Worm (Caenorhabditis elegans) whole organism, L2 larva: ENCODE results near the gene ttr-15.

Source experiments
- C34F6.9 ChIP-seq: fragments of 150-350 bp; optimal IDR thresholded peaks from 2 replicates; lab custom pipeline; 2014; ENCODE audit warnings: missing biosample characterization, missing genetic modification characterization
- F13H6.1 ChIP-seq: sonication (generic microtip); optimal IDR thresholded peaks from 2 replicates; lab custom pipeline; 2016; ENCODE audit warnings: missing genetic modification characterization, missing compliant biosample characterization
- R02D3.7 ChIP-seq: fragments of 150-350 bp; optimal IDR thresholded peaks from 2 replicates; lab custom pipeline; 2014; ENCODE audit warnings: missing biosample characterization, missing genetic modification characterization
- ceh-82 ChIP-seq: fragments of 150-350 bp; optimal IDR thresholded peaks from 2 replicates; lab custom pipeline; 2014; ENCODE audit warnings: missing biosample characterization, missing genetic modification characterization
- crh-2 ChIP-seq: sonication (generic microtip); optimal IDR thresholded peaks from 2 replicates; lab custom pipeline; 2017; ENCODE audit warnings: missing biosample characterization, missing genetic modification characterization
- dmd-4 ChIP-seq: sonication (generic microtip); optimal IDR thresholded peaks from 2 replicates; lab custom pipeline; 2017; ENCODE audit warnings: missing biosample characterization, missing genetic modification characterization
- egl-27 ChIP-seq: sonication (generic microtip); optimal IDR thresholded peaks from 3 replicates; lab custom pipeline; 2017; ENCODE audit warnings: missing biosample characterization, missing genetic modification reagents, missing genetic modification characterization
- elt-1 ChIP-seq: fragments of 150-350 bp; optimal IDR thresholded peaks from 2 replicates; lab custom pipeline; 2014; ENCODE audit warnings: missing biosample characterization, missing genetic modification characterization
- elt-3 ChIP-seq: sonication (generic microtip); optimal IDR thresholded peaks from 2 replicates; lab custom pipeline; 2017; ENCODE audit warnings: missing biosample characterization, missing genetic modification characterization
- fos-1 ChIP-seq: fragments of 150-350 bp; optimal IDR thresholded peaks from 2 replicates; lab custom pipeline; 2014; ENCODE audit warnings: missing biosample characterization, missing genetic modification characterization
- gmeb-1 ChIP-seq: fragments of 150-350 bp; optimal IDR thresholded peaks from 2 replicates; lab custom pipeline; 2014; ENCODE audit warnings: missing biosample characterization, missing genetic modification characterization
- lsy-2 ChIP-seq, 2 experiments: fragments of 150-350 bp in 1 of 2; sonication (generic microtip) in 1 of 2; optimal IDR thresholded peaks; 2 replicates each; lab custom pipeline; 2014 to 2017; ENCODE audit warnings: missing biosample characterization in 2 of 2, missing genetic modification characterization in 2 of 2
- mab-5 ChIP-seq: fragments of 150-350 bp; optimal IDR thresholded peaks from 2 replicates; lab custom pipeline; 2014; ENCODE audit warnings: missing biosample characterization, missing genetic modification characterization
- nhr-10 ChIP-seq: sonication (generic microtip); optimal IDR thresholded peaks from 2 replicates; lab custom pipeline; 2017; ENCODE audit warnings: missing biosample characterization, missing genetic modification characterization
- nhr-12 ChIP-seq: fragments of 150-350 bp; optimal IDR thresholded peaks from 2 replicates; lab custom pipeline; 2014; ENCODE audit warnings: missing biosample characterization, missing genetic modification characterization
- nhr-129 ChIP-seq: fragments of 150-350 bp; optimal IDR thresholded peaks from 2 replicates; lab custom pipeline; 2014; ENCODE audit warnings: missing biosample characterization, missing genetic modification characterization
- nhr-237 ChIP-seq: fragments of 150-350 bp; optimal IDR thresholded peaks from 2 replicates; lab custom pipeline; 2014; ENCODE audit warnings: missing biosample characterization, missing genetic modification characterization
- nhr-25 ChIP-seq: fragments of 150-350 bp; sonication (generic microtip); optimal IDR thresholded peaks from 3 replicates; lab custom pipeline; 2014; ENCODE audit warnings: missing biosample characterization, missing genetic modification characterization
- nhr-6 ChIP-seq: fragments of 150-350 bp; optimal IDR thresholded peaks from 2 replicates; lab custom pipeline; 2014; ENCODE audit warnings: missing biosample characterization, missing genetic modification characterization
- peb-1 ChIP-seq: fragments of 150-350 bp; optimal IDR thresholded peaks from 2 replicates; lab custom pipeline; 2014; ENCODE audit warnings: missing biosample characterization, missing genetic modification characterization
- sem-4 ChIP-seq: fragments of 150-350 bp; optimal IDR thresholded peaks from 2 replicates; lab custom pipeline; 2014; ENCODE audit warnings: missing biosample characterization, missing genetic modification reagents, missing genetic modification characterization
- sma-9 ChIP-seq, 2 experiments: fragments of 150-350 bp in 1 of 2; sonication (generic microtip) in 1 of 2; optimal IDR thresholded peaks; 2 replicates each; lab custom pipeline; 2014 to 2016; ENCODE audit warnings: missing genetic modification characterization in 2 of 2, mild to moderate bottlenecking in 1 of 2, missing biosample characterization in 1 of 2, missing compliant biosample characterization in 1 of 2, missing genetic modification reagents in 1 of 2, moderate library complexity in 1 of 2
- unc-55 ChIP-seq: fragments of 150-350 bp; sonication (generic microtip); optimal IDR thresholded peaks from 3 replicates; lab custom pipeline; 2014; ENCODE audit warnings: missing biosample characterization, missing genetic modification reagents, missing genetic modification characterization
- unc-62 ChIP-seq: fragments of 150-350 bp; optimal IDR thresholded peaks from 2 replicates; lab custom pipeline; 2014; ENCODE audit warnings: missing biosample characterization, missing genetic modification reagents, missing genetic modification characterization
- zag-1 ChIP-seq: fragments of 150-350 bp; optimal IDR thresholded peaks from 2 replicates; lab custom pipeline; 2014; ENCODE audit warnings: missing biosample characterization, missing genetic modification characterization
- ztf-1 ChIP-seq: fragments of 200-800 bp; sonication (Bioruptor generic); conservative IDR thresholded peaks from 2 replicates; pipeline ENCODE4 v1.3.6; 2022; ENCODE audit warnings: missing genetic modification characterization, missing compliant biosample characterization
- ztf-4 ChIP-seq: fragments of 150-350 bp; optimal IDR thresholded peaks from 2 replicates; lab custom pipeline; 2014; ENCODE audit warnings: missing biosample characterization, missing genetic modification characterization

Gene ttr-15

ce11 chrIII:10378899-10379298 lies 41.3 kb downstream of the ttr-15 start:
- TF ChIP-seq dmd-4 (tag; lab: Kevin White, UChicago) (no peak), sma-9 (GFP tag; optimal IDR thresholded peaks at IDR 0.05; lab: Kevin White, UChicago) (peak; percentile 1), sma-9 (tag; optimal IDR thresholded peaks at IDR 0.05; lab: Kevin White, UChicago) (no peak), fos-1 (tag; lab: Kevin White, UChicago) (peak; percentile 72)

- TF ChIP-seq C34F6.9 (peak; percentile 33), dmd-4 (tag; lab: Kevin White, UChicago) (no peak), F13H6.1 (tag; lab: Kevin White, UChicago) (peak; percentile 16), R02D3.7 (tag; lab: Kevin White, UChicago) (no peak), lsy-2 (tag; optimal IDR thresholded peaks at IDR 0.05; lab: Kevin White, UChicago) (peak in 1 of 2 experiments; percentile 23), nhr-25 (tag; lab: Kevin White, UChicago) (no peak), nhr-12 (tag; lab: Kevin White, UChicago) (no peak), crh-2 (tag; lab: Kevin White, UChicago) (peak; percentile 82), egl-27 (tag; lab: Kevin White, UChicago) (no peak), ztf-1 (GFP tag; lab: Robert Waterston, UW) (no peak)
- TF ChIP-seq, all 48 proteins: peak for 4
Measured at ce11 chrIII:10379632-10380031, 42.0 kb downstream of the ttr-15 start.

DNA sequence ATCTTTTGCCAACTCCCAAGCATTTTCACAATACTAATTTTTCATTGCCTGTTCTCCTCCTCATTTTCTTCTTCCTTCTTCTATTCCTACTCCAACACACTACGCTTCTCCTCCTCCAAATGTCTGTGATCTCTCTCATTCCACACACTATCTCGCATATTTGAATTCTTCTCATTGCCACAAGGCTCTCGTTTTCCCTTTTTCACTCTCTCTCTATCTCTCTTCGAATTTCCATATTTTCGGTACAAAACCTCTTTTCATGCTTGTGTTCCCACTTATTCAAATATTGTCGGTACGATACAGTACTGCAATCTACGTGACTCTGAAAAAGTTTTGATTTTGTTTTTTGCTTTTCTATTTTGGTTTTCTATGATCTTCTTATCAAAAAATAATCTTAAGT lies 43.0 kb downstream of the ttr-15 start:
- TF ChIP-seq nhr-129 (tag; lab: Kevin White, UChicago), result peak; percentile 6
- peak in 1 of 2 experiments; percentile 18 for TF ChIP-seq lsy-2 (tag; optimal IDR thresholded peaks at IDR 0.05; lab: Kevin White, UChicago)
- peak; percentile 55 for TF ChIP-seq unc-55 (GFP tag; lab: Kevin White, UChicago)
- no peak for TF ChIP-seq unc-62 (GFP tag; lab: Kevin White, UChicago)
- no peak for TF ChIP-seq elt-3
- TF ChIP-seq C34F6.9, result peak; percentile 53
- TF ChIP-seq fos-1 (tag; lab: Kevin White, UChicago), result peak; percentile 32
- TF ChIP-seq sma-9 (GFP tag; optimal IDR thresholded peaks at IDR 0.05; lab: Kevin White, UChicago), result peak; percentile 12
- no peak for TF ChIP-seq sma-9 (tag; optimal IDR thresholded peaks at IDR 0.05; lab: Kevin White, UChicago)
- TF ChIP-seq crh-2 (tag; lab: Kevin White, UChicago), result peak; percentile 0
- TF ChIP-seq, all 48 proteins: peak for 7

DNA sequence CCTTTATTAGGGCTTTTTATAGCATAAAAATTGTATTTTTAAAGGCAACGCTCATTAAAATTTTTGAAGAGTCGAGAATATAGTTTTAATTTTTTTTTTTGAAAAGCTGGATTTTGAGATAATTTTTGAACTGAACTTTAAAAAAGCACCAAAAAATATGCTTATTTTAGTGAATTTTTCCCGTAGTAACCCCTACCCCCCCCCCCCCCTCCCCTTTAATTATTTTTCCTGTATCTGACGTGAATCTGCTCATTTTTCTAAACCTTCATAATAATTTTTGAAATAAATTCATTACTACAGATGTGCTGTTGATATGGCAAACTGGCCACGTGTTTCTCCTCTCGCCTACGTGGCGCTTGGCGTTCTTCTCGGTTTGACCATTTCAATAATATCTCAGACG lies 43.8 kb downstream of the ttr-15 start, which contains the start of gene C38H2.2:
Gene C38H2.2, plus strand, starts transcription at position 301 of the 400 bp plus-strand sequence.
- no peak for TF ChIP-seq elt-1 (tag; lab: Kevin White, UChicago)
- TF ChIP-seq crh-2 (tag; lab: Kevin White, UChicago), result no peak

DNA sequence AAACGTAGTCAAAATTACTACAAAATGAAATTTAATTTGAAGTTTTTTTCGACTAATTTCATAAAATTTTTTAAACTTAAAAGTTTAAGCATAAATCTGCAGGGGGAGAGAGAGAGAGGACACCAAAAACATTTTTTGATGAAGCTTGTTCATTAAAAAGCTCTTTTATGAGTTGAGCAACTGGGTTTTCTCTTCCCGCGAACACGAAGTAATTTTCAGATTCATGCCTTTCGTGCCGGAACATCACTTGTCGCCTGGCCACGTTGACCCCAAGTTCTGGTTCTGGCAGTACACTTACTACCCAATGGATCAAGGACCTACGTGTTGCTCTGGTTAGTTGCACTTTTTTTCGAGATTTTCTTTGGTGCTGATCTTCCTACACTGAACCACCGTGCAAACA lies 46.2 kb downstream of the ttr-15 start:
- no peak for TF ChIP-seq nhr-237 (tag; lab: Kevin White, UChicago)
- no peak for TF ChIP-seq fos-1 (tag; lab: Kevin White, UChicago)

ce11 chrIII:10386476-10386875 lies 48.8 kb downstream of the ttr-15 start, which contains the start of gene C38H2.3:
TSS of gene C38H2.3 (minus strand) at chrIII:10386576.
- no peak for TF ChIP-seq crh-2 (tag; lab: Kevin White, UChicago)
- TF ChIP-seq peb-1 (tag; lab: Kevin White, UChicago), result no peak
- TF ChIP-seq fos-1 (tag; lab: Kevin White, UChicago), result no peak
- TF ChIP-seq nhr-25 (tag; lab: Kevin White, UChicago), result no peak
- no peak for TF ChIP-seq nhr-10
- TF ChIP-seq sma-9 (GFP tag; optimal IDR thresholded peaks at IDR 0.05; lab: Kevin White, UChicago), result no peak
- TF ChIP-seq sma-9 (tag; optimal IDR thresholded peaks at IDR 0.05; lab: Kevin White, UChicago), result no peak
- TF ChIP-seq dmd-4 (tag; lab: Kevin White, UChicago), result no peak
- no peak for TF ChIP-seq zag-1
- no peak for TF ChIP-seq elt-1 (tag; lab: Kevin White, UChicago)
- TF ChIP-seq mab-5, result no peak
- TF ChIP-seq ztf-4 (tag; lab: Kevin White, UChicago), result no peak
- no peak for TF ChIP-seq ceh-82
- TF ChIP-seq gmeb-1 (tag; lab: Kevin White, UChicago), result no peak
- TF ChIP-seq nhr-6 (tag; lab: Kevin White, UChicago), result no peak
- no peak for TF ChIP-seq sem-4 (tag; lab: Kevin White, UChicago)
- no peak for TF ChIP-seq nhr-237 (tag; lab: Kevin White, UChicago)
- no peak for TF ChIP-seq elt-3
- no peak for TF ChIP-seq nhr-129 (tag; lab: Kevin White, UChicago)
- no peak for TF ChIP-seq F13H6.1 (tag; lab: Kevin White, UChicago)
- TF ChIP-seq, all 48 proteins: peak for 0
